3 fruit fly cellular contexts compared by ENCODE assay signal in genomic region chr2L:2856960-2857584, dm6.
TF ChIP-seq lines count a peak whose summit lies in the region.

Gene CG2991 (plus strand): TSS chr2L:2857164.

TF ChIP-seq in whole organism, embryonic, 481 proteins besides CTCF, POLR2A, EP300 and RAD21 (continued from another document and continues in another):
- peak; percentile 55 for TF ChIP-seq Fer1 (GFP tag; optimal IDR thresholded peaks at IDR 0.05; lab: Kevin White, UChicago)
- peak; percentile 3 for TF ChIP-seq zfh2 (GFP tag; optimal IDR thresholded peaks at IDR 0.05; lab: Kevin White, UChicago)
- TF ChIP-seq sna (GFP tag; IDR thresholded peaks at IDR 0.05; lab: Robert Waterston, UW; ENCODE audit: partially characterized antibody), result peak; percentile 87
- peak; percentile 51 for TF ChIP-seq ERR (GFP tag; optimal IDR thresholded peaks at IDR 0.05; lab: Kevin White, UChicago)
- TF ChIP-seq bbx (GFP tag; IDR thresholded peaks at IDR 0.05; lab: Robert Waterston, UW; ENCODE audit: partially characterized antibody), result peak; percentile 87
- peak; percentile 11 for TF ChIP-seq gem (tag; optimal IDR thresholded peaks at IDR 0.05; lab: Kevin White, UChicago)
- peak; percentile 45 for TF ChIP-seq phol (tag; optimal IDR thresholded peaks at IDR 0.05; lab: Kevin White, UChicago)
- TF ChIP-seq CG10431 (GFP tag; optimal IDR thresholded peaks at IDR 0.05; lab: Kevin White, UChicago), result peak; percentile 36
- TF ChIP-seq so (GFP tag; IDR thresholded peaks at IDR 0.05; lab: Robert Waterston, UW), result peak; percentile 33; the same call in 1 of the 3 replicates
- no peak for TF ChIP-seq tll (GFP tag; optimal IDR thresholded peaks at IDR 0.05; lab: Kevin White, UChicago)
- no peak for TF ChIP-seq CG9609 (GFP tag; optimal IDR thresholded peaks at IDR 0.05; lab: Kevin White, UChicago)
- peak; percentile 40 for TF ChIP-seq CG12391 (tag; optimal IDR thresholded peaks at IDR 0.05; lab: Kevin White, UChicago)
- 0 out of 2 replicates have a peak, but pooled peaks have one; percentile 33 for TF ChIP-seq nerfin-2 (GFP tag; IDR thresholded peaks at IDR 0.05; lab: Robert Waterston, UW; ENCODE audit: partially characterized antibody)
- TF ChIP-seq dpn (GFP tag; optimal IDR thresholded peaks at IDR 0.05; lab: Kevin White, UChicago), result peak in 1 of 2 experiments; percentile 22
- TF ChIP-seq CG15601 (tag; optimal IDR thresholded peaks at IDR 0.05; lab: Kevin White, UChicago), result peak; percentile 35
- peak; percentile 81 for TF ChIP-seq hbn (GFP tag; IDR thresholded peaks at IDR 0.05; lab: Robert Waterston, UW; ENCODE audit: partially characterized antibody)
- TF ChIP-seq CG9932 (GFP tag; IDR thresholded peaks at IDR 0.05; lab: Robert Waterston, UW), result peak; percentile 48
- peak; percentile 82 for TF ChIP-seq sens (GFP tag; lab: Kevin White, UChicago)
- TF ChIP-seq row (GFP tag; IDR thresholded peaks at IDR 0.05; lab: Robert Waterston, UW), result peak; percentile 60; the same call in 2 of the 3 replicates
- TF ChIP-seq nerfin-1 (tag; optimal IDR thresholded peaks at IDR 0.05; lab: Kevin White, UChicago), result peak; percentile 9
- TF ChIP-seq Hmr (GFP tag; optimal IDR thresholded peaks at IDR 0.05; lab: Kevin White, UChicago), result peak; percentile 31
- no peak for TF ChIP-seq lmd (GFP tag; IDR thresholded peaks at IDR 0.05; lab: Robert Waterston, UW)
- TF ChIP-seq Nf-YC (tag; optimal IDR thresholded peaks at IDR 0.05; lab: Kevin White, UChicago), result peak; percentile 58
- peak; percentile 59; the same call in 2 of the 3 replicates for TF ChIP-seq HLH4C (GFP tag; IDR thresholded peaks at IDR 0.05; lab: Robert Waterston, UW; ENCODE audit: partially characterized antibody)
- peak; percentile 43 for TF ChIP-seq Lhr (GFP tag; optimal IDR thresholded peaks at IDR 0.05; lab: Kevin White, UChicago)
- TF ChIP-seq fru (optimal IDR thresholded peaks at IDR 0.05; lab: Kevin White, UChicago), result no peak
- TF ChIP-seq Dbx (GFP tag; IDR thresholded peaks at IDR 0.05; lab: Robert Waterston, UW), result 0 out of 3 replicates have a peak, but pooled peaks have one; percentile 21
- TF ChIP-seq knrl (GFP tag; IDR thresholded peaks at IDR 0.05; lab: Robert Waterston, UW; ENCODE audit: partially characterized antibody), result peak; percentile 82
- TF ChIP-seq h (optimal IDR thresholded peaks at IDR 0.05; lab: Kevin White, UChicago), result no peak
- peak; percentile 84 for TF ChIP-seq Dp (GFP tag; optimal IDR thresholded peaks at IDR 0.05; lab: Kevin White, UChicago)
- peak; percentile 2 for TF ChIP-seq Sry-β (GFP tag; optimal IDR thresholded peaks at IDR 0.05; lab: Kevin White, UChicago)
- TF ChIP-seq CG14860 (GFP tag; IDR thresholded peaks at IDR 0.05; lab: Robert Waterston, UW; ENCODE audit: partially characterized antibody), result peak; percentile 64; the same call in 2 of the 3 replicates
- peak; percentile 61 for TF ChIP-seq CG12299 (tag; optimal IDR thresholded peaks at IDR 0.05; lab: Kevin White, UChicago)
- peak; percentile 56 for TF ChIP-seq CG2712 (tag; optimal IDR thresholded peaks at IDR 0.05; lab: Kevin White, UChicago)
- TF ChIP-seq CG10543 (GFP tag; optimal IDR thresholded peaks at IDR 0.05; lab: Kevin White, UChicago), result peak; percentile 64
- TF ChIP-seq CG8478 (optimal IDR thresholded peaks at IDR 0.05; lab: Kevin White, UChicago), result no peak
- no peak for TF ChIP-seq dan (GFP tag; IDR thresholded peaks at IDR 0.05; lab: Robert Waterston, UW)
- TF ChIP-seq pho (GFP tag; optimal IDR thresholded peaks at IDR 0.05; lab: Kevin White, UChicago), result peak; percentile 38
- TF ChIP-seq D19A (tag; optimal IDR thresholded peaks at IDR 0.05; lab: Kevin White, UChicago), result peak; percentile 52
- TF ChIP-seq bsh (GFP tag; optimal IDR thresholded peaks at IDR 0.05; lab: Kevin White, UChicago), result peak in 1 of 2 experiments; percentile 3
- TF ChIP-seq HLH54F (GFP tag; optimal IDR thresholded peaks at IDR 0.05; lab: Kevin White, UChicago), result peak; percentile 16

TF ChIP-seq in whole organism, prepupa, 60 proteins besides CTCF, POLR2A, EP300 and RAD21 (continued from another document):
- TF ChIP-seq topi (GFP tag; optimal IDR thresholded peaks at IDR 0.05; lab: Kevin White, UChicago) (peak; percentile 41), CG4318 (GFP tag; optimal IDR thresholded peaks at IDR 0.05; lab: Kevin White, UChicago) (no peak), Eip93F (GFP tag; optimal IDR thresholded peaks at IDR 0.05; lab: Kevin White, UChicago) (peak; percentile 61), Hr39 (GFP tag; optimal IDR thresholded peaks at IDR 0.05; lab: Kevin White, UChicago) (no peak), salr (GFP tag; optimal IDR thresholded peaks at IDR 0.05; lab: Kevin White, UChicago) (no peak), acj6 (GFP tag; optimal IDR thresholded peaks at IDR 0.05; lab: Kevin White, UChicago) (no peak), Sox14 (GFP tag; optimal IDR thresholded peaks at IDR 0.05; lab: Kevin White, UChicago) (peak; percentile 78), Hr38 (GFP tag; optimal IDR thresholded peaks at IDR 0.05; lab: Kevin White, UChicago) (no peak), spab (GFP tag; optimal IDR thresholded peaks at IDR 0.05; lab: Kevin White, UChicago) (no peak), lz (GFP tag; optimal IDR thresholded peaks at IDR 0.05; lab: Kevin White, UChicago) (peak; percentile 33), CG8319 (GFP tag; optimal IDR thresholded peaks at IDR 0.05; lab: Kevin White, UChicago) (no peak), fd59A (GFP tag; optimal IDR thresholded peaks at IDR 0.05; lab: Kevin White, UChicago) (no peak), CG10631 (GFP tag; optimal IDR thresholded peaks at IDR 0.05; lab: Kevin White, UChicago) (no peak), CG32006 (GFP tag; optimal IDR thresholded peaks at IDR 0.05; lab: Kevin White, UChicago) (no peak), CG1621 (tag; optimal IDR thresholded peaks at IDR 0.05; lab: Kevin White, UChicago) (no peak), Eip78C (GFP tag; lab: Kevin White, UChicago) (peak; percentile 73), CG11294 (GFP tag; IDR thresholded peaks at IDR 0.05; lab: Robert Waterston, UW) (no peak), Ets96B (tag; optimal IDR thresholded peaks at IDR 0.05; lab: Kevin White, UChicago) (peak; percentile 3), Gug (GFP tag; IDR thresholded peaks at IDR 0.05; lab: Robert Waterston, UW) (no peak), CG3032 (tag; optimal IDR thresholded peaks at IDR 0.05; lab: Kevin White, UChicago) (no peak), cyc (GFP tag; optimal IDR thresholded peaks at IDR 0.05; lab: Kevin White, UChicago) (no peak), vri (GFP tag; optimal IDR thresholded peaks at IDR 0.05; lab: Kevin White, UChicago) (peak; percentile 78), CG16779 (tag; optimal IDR thresholded peaks at IDR 0.05; lab: Kevin White, UChicago) (no peak), CG11902 (GFP tag; optimal IDR thresholded peaks at IDR 0.05; lab: Kevin White, UChicago) (no peak), dsx (GFP tag; optimal IDR thresholded peaks at IDR 0.05; lab: Kevin White, UChicago; ENCODE audit: poor library complexity, severe bottlenecking) (peak; percentile 75), Met (GFP tag; optimal IDR thresholded peaks at IDR 0.05; lab: Kevin White, UChicago) (peak; percentile 1), achi (GFP tag; optimal IDR thresholded peaks at IDR 0.05; lab: Kevin White, UChicago) (no peak), Eip75B (GFP tag; optimal IDR thresholded peaks at IDR 0.05; lab: Kevin White, UChicago) (peak; percentile 15), fd85E (GFP tag; optimal IDR thresholded peaks at IDR 0.05; lab: Kevin White, UChicago) (no peak), eg (GFP tag; IDR thresholded peaks at IDR 0.05; lab: Robert Waterston, UW) (no peak), CG7368 (GFP tag; optimal IDR thresholded peaks at IDR 0.05; lab: Kevin White, UChicago) (no peak), Sox15 (GFP tag; optimal IDR thresholded peaks at IDR 0.05; lab: Kevin White, UChicago) (no peak), Lpt (GFP tag; optimal IDR thresholded peaks at IDR 0.05; lab: Kevin White, UChicago) (no peak), CG3919 (GFP tag; optimal IDR thresholded peaks at IDR 0.05; lab: Kevin White, UChicago) (peak; percentile 2), CG6792 (GFP tag; optimal IDR thresholded peaks at IDR 0.05; lab: Kevin White, UChicago) (no peak), Ets21C (GFP tag; optimal IDR thresholded peaks at IDR 0.05; lab: Kevin White, UChicago) (no peak), CG31627 (GFP tag; optimal IDR thresholded peaks at IDR 0.05; lab: Kevin White, UChicago) (no peak), OdsH (GFP tag; optimal IDR thresholded peaks at IDR 0.05; lab: Kevin White, UChicago) (no peak), fkh (GFP tag; optimal IDR thresholded peaks at IDR 0.05; lab: Kevin White, UChicago) (no peak), svp (GFP tag; lab: Kevin White, UChicago) (peak; percentile 66)

TF ChIP-seq in whole organism, wandering third instar larva, 38 proteins besides CTCF, POLR2A, EP300 and RAD21 (continued from another document):
- no peak for TF ChIP-seq jim (GFP tag; optimal IDR thresholded peaks at IDR 0.05; lab: Kevin White, UChicago)
- no peak for TF ChIP-seq Dif (GFP tag; optimal IDR thresholded peaks at IDR 0.05; lab: Kevin White, UChicago; ENCODE audit: partially characterized antibody)
- no peak for TF ChIP-seq N (GFP tag; optimal IDR thresholded peaks at IDR 0.05; lab: Kevin White, UChicago)
- TF ChIP-seq tai (GFP tag; optimal IDR thresholded peaks at IDR 0.05; lab: Kevin White, UChicago), result peak; percentile 64
- no peak for TF ChIP-seq fru (GFP tag; optimal IDR thresholded peaks at IDR 0.05; lab: Kevin White, UChicago)
- TF ChIP-seq CG32264 (GFP tag; optimal IDR thresholded peaks at IDR 0.05; lab: Kevin White, UChicago), result no peak
- peak; percentile 31 for TF ChIP-seq woc (GFP tag; optimal IDR thresholded peaks at IDR 0.05; lab: Kevin White, UChicago)
- peak; percentile 57 for TF ChIP-seq Hnf4 (GFP tag; optimal IDR thresholded peaks at IDR 0.05; lab: Kevin White, UChicago)
- no peak for TF ChIP-seq Mio (GFP tag; optimal IDR thresholded peaks at IDR 0.05; lab: Kevin White, UChicago)
- no peak for TF ChIP-seq Dfd (GFP tag; optimal IDR thresholded peaks at IDR 0.05; lab: Kevin White, UChicago)
- no peak for TF ChIP-seq dl (GFP tag; optimal IDR thresholded peaks at IDR 0.05; lab: Kevin White, UChicago; ENCODE audit: insufficient read depth in 1 of 2, partially characterized antibody in 2 of 2)
- no peak for TF ChIP-seq dmrt93B (GFP tag; optimal IDR thresholded peaks at IDR 0.05; lab: Kevin White, UChicago)
- TF ChIP-seq rgr (GFP tag; optimal IDR thresholded peaks at IDR 0.05; lab: Kevin White, UChicago), result peak; percentile 12
- TF ChIP-seq HLH106 (tag; optimal IDR thresholded peaks at IDR 0.05; lab: Kevin White, UChicago), result peak; percentile 32
